Fruit fly (Drosophila melanogaster): ENCODE results near the gene CG31704.

DNA sequence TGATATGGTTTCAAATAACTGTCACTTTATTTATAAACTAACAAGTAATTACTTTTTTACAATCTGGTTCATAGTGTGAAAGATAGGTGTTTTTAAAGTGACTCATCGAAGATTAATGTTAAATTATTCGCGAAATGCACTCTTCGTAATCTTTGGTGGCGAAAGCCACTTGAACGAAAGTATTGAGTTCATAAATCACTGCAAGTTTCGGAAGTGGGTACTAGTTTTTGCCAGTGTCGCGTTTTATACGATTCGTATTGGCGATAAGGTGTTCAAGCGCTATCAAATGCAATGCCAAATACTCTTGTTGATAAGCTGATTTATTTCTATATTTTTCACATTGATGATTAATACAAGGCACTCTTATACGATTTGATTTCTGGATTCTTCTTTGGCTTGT, 1.0 kb downstream of the CG31704 start:
- no peak for TF ChIP-seq GATAd (GFP tag; optimal IDR thresholded peaks at IDR 0.05)
- no peak for TF ChIP-seq rgr (GFP tag; optimal IDR thresholded peaks at IDR 0.05)
- TF ChIP-seq brk (GFP tag; optimal IDR thresholded peaks at IDR 0.05): no peak
- no peak for TF ChIP-seq fru (GFP tag; optimal IDR thresholded peaks at IDR 0.05)
- TF ChIP-seq CG9705 (GFP tag; optimal IDR thresholded peaks at IDR 0.05): no peak
- no peak for TF ChIP-seq Hr83 (GFP tag; optimal IDR thresholded peaks at IDR 0.05; ENCODE audit: poor library complexity, severe bottlenecking)
- TF ChIP-seq OdsH (GFP tag; optimal IDR thresholded peaks at IDR 0.05): no peak
- TF ChIP-seq lola (GFP tag; optimal IDR thresholded peaks at IDR 0.05): no peak
- no peak for TF ChIP-seq sv (GFP tag; optimal IDR thresholded peaks at IDR 0.05)
- peak in 1 of 2 experiments; percentile 12 for TF ChIP-seq foxo (GFP tag; optimal IDR thresholded peaks at IDR 0.05)
- no peak for TF ChIP-seq Rel (GFP tag; optimal IDR thresholded peaks at IDR 0.05)
- no peak for TF ChIP-seq Rel (tag; optimal IDR thresholded peaks at IDR 0.05)
- TF ChIP-seq Myc (optimal IDR thresholded peaks at IDR 0.05): no peak
